Fruit fly (Drosophila melanogaster): Measurements from ENCODE around the gene CG5282.

CG5282 gene

DNA sequence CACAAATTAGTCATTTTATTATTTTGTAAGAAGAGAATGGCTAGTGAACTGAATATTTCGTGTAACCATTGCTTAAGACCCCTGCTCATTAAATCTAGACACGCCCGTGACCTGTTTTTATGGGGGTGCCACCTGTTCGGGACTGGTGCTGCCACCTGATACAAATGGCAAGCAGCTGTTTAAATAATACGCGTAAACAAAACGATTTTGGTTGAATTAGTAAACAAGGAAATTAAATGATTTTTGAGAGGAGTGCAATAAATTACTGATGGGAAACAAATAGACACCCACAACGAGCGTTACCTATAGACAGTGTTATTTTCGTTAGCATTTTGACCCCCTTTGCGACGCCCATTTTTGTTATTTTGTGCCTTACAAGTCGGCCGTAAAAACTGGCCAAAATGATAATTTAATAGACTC lies 48.9 kb upstream of the CG5282 start (continued):
- TF ChIP-seq CG5953 (GFP tag; IDR thresholded peaks at IDR 0.05), result no peak
- TF ChIP-seq ATbp (GFP tag; optimal IDR thresholded peaks at IDR 0.05), result peak; percentile 82
- TF ChIP-seq Sry-β (GFP tag; optimal IDR thresholded peaks at IDR 0.05), result no peak
- peak; percentile 67 for TF ChIP-seq Mes4 (GFP tag; optimal IDR thresholded peaks at IDR 0.05)
- TF ChIP-seq CG17912 (GFP tag; optimal IDR thresholded peaks at IDR 0.05), result peak; percentile 78
- TF ChIP-seq CG13123 (GFP tag; optimal IDR thresholded peaks at IDR 0.05), result peak; percentile 81
- peak; percentile 71 for TF ChIP-seq da (GFP tag; optimal IDR thresholded peaks at IDR 0.05)
- TF ChIP-seq Atf-2 (GFP tag; optimal IDR thresholded peaks at IDR 0.05), result peak; percentile 74
- peak; percentile 86 for TF ChIP-seq sug (tag; optimal IDR thresholded peaks at IDR 0.05)
- TF ChIP-seq CG8359 (GFP tag; optimal IDR thresholded peaks at IDR 0.05; ENCODE audit: borderline replicate concordance), result no peak
- TF ChIP-seq CG13296 (GFP tag; optimal IDR thresholded peaks at IDR 0.05), result peak; percentile 88
- no peak for TF ChIP-seq crol (GFP tag; IDR thresholded peaks at IDR 0.05)
- peak; percentile 82 for TF ChIP-seq CG10267 (tag; optimal IDR thresholded peaks at IDR 0.05)
- TF ChIP-seq pb (GFP tag; optimal IDR thresholded peaks at IDR 0.05), result peak; percentile 83
- TF ChIP-seq CG6272 (GFP tag; IDR thresholded peaks at IDR 0.05), result peak; percentile 75
- TF ChIP-seq pzg (GFP tag; optimal IDR thresholded peaks at IDR 0.05), result peak; percentile 76
- peak in 1 of 2 experiments; percentile 69 for TF ChIP-seq Hr78 (GFP tag; optimal IDR thresholded peaks at IDR 0.05)
- TF ChIP-seq zen2 (GFP tag; IDR thresholded peaks at IDR 0.05; ENCODE audit: partially characterized antibody), result no peak
- no peak for TF ChIP-seq chm (GFP tag; IDR thresholded peaks at IDR 0.05)
- TF ChIP-seq CG17328 (GFP tag; IDR thresholded peaks at IDR 0.05), result no peak
- no peak for TF ChIP-seq MBD-R2 (GFP tag; IDR thresholded peaks at IDR 0.05)
- peak; percentile 76 for TF ChIP-seq crc (GFP tag; optimal IDR thresholded peaks at IDR 0.05)
- peak; percentile 72 for TF ChIP-seq CG15601 (tag; optimal IDR thresholded peaks at IDR 0.05)
- TF ChIP-seq knrl (GFP tag; IDR thresholded peaks at IDR 0.05; ENCODE audit: partially characterized antibody), result no peak
- TF ChIP-seq HLHmδ (GFP tag; optimal IDR thresholded peaks at IDR 0.05), result peak; percentile 45
- no peak for TF ChIP-seq unc-4 (GFP tag; IDR thresholded peaks at IDR 0.05; ENCODE audit: partially characterized antibody)
- no peak for TF ChIP-seq chinmo (GFP tag; IDR thresholded peaks at IDR 0.05; ENCODE audit: partially characterized antibody)
- peak; percentile 48 for TF ChIP-seq Sry-δ (GFP tag; optimal IDR thresholded peaks at IDR 0.05)
- TF ChIP-seq sens (GFP tag), result peak; percentile 79
- TF ChIP-seq BEAF-32 (GFP tag; optimal IDR thresholded peaks at IDR 0.05), result peak; percentile 31
- no peak for TF ChIP-seq CG10321 (GFP tag; IDR thresholded peaks at IDR 0.05)
- TF ChIP-seq NC2β (GFP tag; optimal IDR thresholded peaks at IDR 0.05), result peak; percentile 73
- TF ChIP-seq gsb-n (tag; optimal IDR thresholded peaks at IDR 0.05), result peak; percentile 83
- TF ChIP-seq Chrac-16 (GFP tag; optimal IDR thresholded peaks at IDR 0.05), result peak; percentile 88
- TF ChIP-seq nerfin-2 (GFP tag; IDR thresholded peaks at IDR 0.05; ENCODE audit: partially characterized antibody), result no peak
- peak; percentile 90 for TF ChIP-seq CG12769 (tag; optimal IDR thresholded peaks at IDR 0.05)
- TF ChIP-seq z (GFP tag; IDR thresholded peaks at IDR 0.05), result no peak
- peak; percentile 49 for TF ChIP-seq ftz-f1 (GFP tag; optimal IDR thresholded peaks at IDR 0.05)
- TF ChIP-seq CG8089 (GFP tag; optimal IDR thresholded peaks at IDR 0.05), result peak; percentile 65
- TF ChIP-seq Hmx (GFP tag; optimal IDR thresholded peaks at IDR 0.05), result peak; percentile 34
- TF ChIP-seq CoRest (tag; optimal IDR thresholded peaks at IDR 0.05), result peak; percentile 89
- TF ChIP-seq CG11085 (GFP tag; IDR thresholded peaks at IDR 0.05), result no peak
- TF ChIP-seq CG2712 (tag; optimal IDR thresholded peaks at IDR 0.05), result peak; percentile 85
- TF ChIP-seq lab (GFP tag; optimal IDR thresholded peaks at IDR 0.05), result peak; percentile 93
- TF ChIP-seq CG10209 (GFP tag; optimal IDR thresholded peaks at IDR 0.05), result peak; percentile 83
- TF ChIP-seq CG10543 (GFP tag; optimal IDR thresholded peaks at IDR 0.05), result peak; percentile 94
- no peak for TF ChIP-seq Bgb (GFP tag; IDR thresholded peaks at IDR 0.05; ENCODE audit: partially characterized antibody)
- no peak for TF ChIP-seq CG13287 (GFP tag; IDR thresholded peaks at IDR 0.05; ENCODE audit: partially characterized antibody)
- peak; percentile 82 for TF ChIP-seq her (GFP tag; optimal IDR thresholded peaks at IDR 0.05)
- no peak for TF ChIP-seq sisA (GFP tag; IDR thresholded peaks at IDR 0.05)

Data from whole organism, embryonic.